Worm (Caenorhabditis elegans): ENCODE data around the gene C15F1.5.

The C15F1.5 gene

DNA sequence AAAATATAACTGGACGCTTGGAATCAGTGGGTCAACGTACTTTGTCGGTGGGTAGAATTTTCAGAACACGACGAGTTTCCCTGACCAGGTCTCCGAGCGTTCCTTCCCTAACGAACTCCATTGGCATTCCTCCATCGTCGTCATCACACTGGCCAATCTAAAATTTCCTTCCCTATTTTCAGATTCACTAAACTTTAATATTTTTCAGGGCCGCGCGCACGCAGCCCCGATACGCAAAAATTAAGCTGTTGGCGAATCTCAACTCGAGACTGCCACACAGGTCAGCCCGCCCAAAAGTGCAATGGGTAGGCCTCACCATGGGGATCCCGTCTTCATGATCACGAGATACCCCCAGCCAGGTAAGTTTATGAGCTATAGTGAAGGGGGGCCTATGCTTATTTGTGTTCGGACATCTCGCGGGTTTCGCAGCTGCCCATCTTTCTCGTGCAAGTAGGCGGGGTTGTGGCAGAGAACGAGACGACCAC is 2.2 kb downstream of the C15F1.5 start (continued):
- TF ChIP-seq unc-39 (tag; optimal IDR thresholded peaks at IDR 0.05), result no peak
- TF ChIP-seq elt-3 (tag; optimal IDR thresholded peaks at IDR 0.05), result no peak
- peak; percentile 61 for TF ChIP-seq egl-27 (tag; optimal IDR thresholded peaks at IDR 0.05)
- peak; percentile 62 for TF ChIP-seq gmeb-1 (tag; optimal IDR thresholded peaks at IDR 0.05)
- no peak for TF ChIP-seq dmd-4 (tag; optimal IDR thresholded peaks at IDR 0.05)
- peak; percentile 86 for TF ChIP-seq sma-9 (GFP tag; optimal IDR thresholded peaks at IDR 0.05)
- no peak for TF ChIP-seq sma-9 (tag; optimal IDR thresholded peaks at IDR 0.05)
- no peak for TF ChIP-seq peb-1 (tag; optimal IDR thresholded peaks at IDR 0.05)
- no peak for TF ChIP-seq elt-1 (tag; optimal IDR thresholded peaks at IDR 0.05)
- peak; percentile 77 for TF ChIP-seq nhr-21 (tag; optimal IDR thresholded peaks at IDR 0.05)
- peak; percentile 34 for TF ChIP-seq R02D3.7 (tag; optimal IDR thresholded peaks at IDR 0.05)
- no peak for TF ChIP-seq ztf-1 (GFP tag; conservative IDR thresholded peaks at IDR 0.05)
- no peak for TF ChIP-seq ztf-11 (tag; optimal IDR thresholded peaks at IDR 0.05)
- TF ChIP-seq skn-1 (tag; optimal IDR thresholded peaks at IDR 0.05), result no peak
- TF ChIP-seq lin-11 (tag; optimal IDR thresholded peaks at IDR 0.05), result no peak

DNA sequence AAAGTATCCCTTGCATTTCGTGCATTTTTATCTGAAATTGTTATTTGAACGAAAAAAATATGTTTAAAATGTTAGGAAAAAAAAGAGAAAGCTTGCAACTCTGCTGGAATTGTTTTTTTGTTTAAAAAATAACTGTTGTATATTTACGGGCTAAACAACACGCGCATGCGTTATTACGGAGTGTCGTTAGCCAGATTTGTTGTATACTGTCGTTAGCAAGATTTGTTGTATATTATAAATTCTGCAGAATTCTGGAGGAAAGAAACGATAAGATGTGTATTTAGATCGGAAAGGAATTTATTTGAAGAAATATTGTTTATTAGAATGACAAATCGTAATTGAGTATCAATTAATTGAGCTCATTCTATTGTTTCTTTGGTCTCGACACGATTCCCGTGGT is 2.8 kb downstream of the C15F1.5 start, which contains the start of gene eif-2Bgamma:
Gene eif-2Bgamma (minus strand): TSS at position 31 of the 400 bp plus-strand sequence.
- peak; percentile 80 for TF ChIP-seq snpc-4 (tag; optimal IDR thresholded peaks at IDR 0.05)
- no peak for TF ChIP-seq dmd-4 (tag; optimal IDR thresholded peaks at IDR 0.05)
- peak; percentile 65 for TF ChIP-seq C34F6.9 (tag; optimal IDR thresholded peaks at IDR 0.05)
- TF ChIP-seq lsy-2 (tag; optimal IDR thresholded peaks at IDR 0.05), result peak in 1 of 2 experiments; percentile 71
- no peak for TF ChIP-seq mab-5 (tag; optimal IDR thresholded peaks at IDR 0.05)
- no peak for TF ChIP-seq skn-1 (tag; optimal IDR thresholded peaks at IDR 0.05)
- TF ChIP-seq lin-11 (tag; optimal IDR thresholded peaks at IDR 0.05), result no peak
- TF ChIP-seq nhr-11 (tag; optimal IDR thresholded peaks at IDR 0.05), result no peak
- no peak for TF ChIP-seq lin-13 (GFP tag; optimal IDR thresholded peaks at IDR 0.05)
- no peak for TF ChIP-seq nhr-12 (tag; optimal IDR thresholded peaks at IDR 0.05)
- TF ChIP-seq gmeb-1 (tag; optimal IDR thresholded peaks at IDR 0.05), result peak; percentile 28
- peak; percentile 46 for TF ChIP-seq nhr-129 (tag; optimal IDR thresholded peaks at IDR 0.05)
- TF ChIP-seq nhr-21 (tag; optimal IDR thresholded peaks at IDR 0.05), result no peak
- no peak for TF ChIP-seq ZK546.5 (tag; optimal IDR thresholded peaks at IDR 0.05)
- TF ChIP-seq unc-55 (GFP tag; optimal IDR thresholded peaks at IDR 0.05), result peak; percentile 71
- TF ChIP-seq R02D3.7 (tag; optimal IDR thresholded peaks at IDR 0.05), result peak; percentile 64

DNA sequence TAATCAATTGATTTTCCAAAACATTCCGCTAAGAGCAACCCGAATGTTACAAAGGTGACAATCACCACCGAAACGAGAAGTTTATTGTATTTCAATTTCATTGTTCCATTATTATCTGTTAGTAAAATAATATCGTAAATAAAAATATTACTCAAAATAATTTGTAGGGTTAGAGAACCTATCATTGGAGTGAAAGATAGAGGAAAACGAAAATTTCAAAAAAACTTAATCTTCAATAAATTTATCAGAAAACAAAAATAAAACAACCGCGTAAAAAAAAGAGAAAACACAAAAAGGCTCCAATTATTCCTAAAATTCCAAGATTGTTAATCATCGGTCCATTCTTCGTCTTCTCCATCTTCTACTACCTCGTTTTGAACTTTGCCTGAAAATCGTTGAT is 4.8 kb downstream of the C15F1.5 start, which contains the start of gene tra-2:
Gene tra-2 (minus strand): TSS at position 101 of the 400 bp plus-strand sequence.
- TF ChIP-seq elt-3 (tag; optimal IDR thresholded peaks at IDR 0.05), result no peak
- TF ChIP-seq unc-39 (tag; optimal IDR thresholded peaks at IDR 0.05), result no peak
- TF ChIP-seq nhr-21 (tag; optimal IDR thresholded peaks at IDR 0.05), result no peak
- TF ChIP-seq blmp-1 (tag; optimal IDR thresholded peaks at IDR 0.05; ENCODE audit: insufficient read depth), result no peak
- TF ChIP-seq ztf-4 (tag; optimal IDR thresholded peaks at IDR 0.05), result no peak
- TF ChIP-seq aly-2 (tag; optimal IDR thresholded peaks at IDR 0.05), result no peak
- TF ChIP-seq ceh-82 (tag; optimal IDR thresholded peaks at IDR 0.05), result no peak
- no peak for TF ChIP-seq Y55F3AM.14 (GFP tag; optimal IDR thresholded peaks at IDR 0.05)
- no peak for TF ChIP-seq nhr-10 (tag; optimal IDR thresholded peaks at IDR 0.05)
- no peak for TF ChIP-seq elt-1 (tag; optimal IDR thresholded peaks at IDR 0.05)
- TF ChIP-seq nhr-23 (tag; optimal IDR thresholded peaks at IDR 0.05), result no peak
- TF ChIP-seq ztf-11 (tag; optimal IDR thresholded peaks at IDR 0.05), result no peak
- no peak for TF ChIP-seq nhr-25 (tag; optimal IDR thresholded peaks at IDR 0.05)
- TF ChIP-seq unc-55 (GFP tag; optimal IDR thresholded peaks at IDR 0.05), result no peak
- no peak for TF ChIP-seq nhr-77 (tag; optimal IDR thresholded peaks at IDR 0.05)
- TF ChIP-seq mbf-1 (tag; optimal IDR thresholded peaks at IDR 0.05), result no peak
- no peak for TF ChIP-seq lin-11 (tag; optimal IDR thresholded peaks at IDR 0.05)

DNA sequence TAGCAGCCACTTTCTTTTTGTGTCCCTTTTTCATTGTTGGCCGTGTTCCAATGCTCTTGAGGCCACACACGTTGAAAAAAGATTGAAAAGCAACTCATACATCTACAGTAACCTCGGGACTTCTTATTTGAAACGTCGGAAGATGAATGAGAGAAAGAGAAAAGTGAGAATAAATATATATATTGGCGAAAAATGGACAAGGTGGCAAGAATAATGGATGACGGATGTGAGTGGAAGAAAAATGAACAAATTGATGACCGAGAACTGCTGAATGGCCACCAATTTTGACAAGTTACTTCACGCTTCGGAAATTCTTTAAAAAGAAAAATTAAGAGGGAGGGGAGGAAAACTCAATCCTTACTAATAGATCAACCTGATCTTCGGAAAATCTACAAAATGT is 12.3 kb downstream of the C15F1.5 start:
- TF ChIP-seq nhr-23 (tag; optimal IDR thresholded peaks at IDR 0.05) (no peak), nhr-10 (tag; optimal IDR thresholded peaks at IDR 0.05) (no peak), dmd-4 (tag; optimal IDR thresholded peaks at IDR 0.05) (no peak), ceh-82 (tag; optimal IDR thresholded peaks at IDR 0.05) (no peak), ama-1 (optimal IDR thresholded peaks at IDR 0.05) (no peak), fos-1 (tag; optimal IDR thresholded peaks at IDR 0.05) (no peak), gmeb-1 (tag; optimal IDR thresholded peaks at IDR 0.05) (no peak), ztf-4 (tag; optimal IDR thresholded peaks at IDR 0.05) (no peak), alr-1 (tag; optimal IDR thresholded peaks at IDR 0.05) (no peak), Y55F3AM.14 (GFP tag; optimal IDR thresholded peaks at IDR 0.05) (no peak), unc-55 (GFP tag; optimal IDR thresholded peaks at IDR 0.05) (no peak), nhr-12 (tag; optimal IDR thresholded peaks at IDR 0.05) (no peak), nhr-11 (tag; optimal IDR thresholded peaks at IDR 0.05) (no peak), lsy-2 (tag; optimal IDR thresholded peaks at IDR 0.05) (no peak), aly-2 (tag; optimal IDR thresholded peaks at IDR 0.05) (no peak), sma-3 (GFP tag; optimal IDR thresholded peaks at IDR 0.05) (no peak), peb-1 (tag; optimal IDR thresholded peaks at IDR 0.05) (no peak), mbf-1 (tag; optimal IDR thresholded peaks at IDR 0.05) (no peak), lin-11 (tag; optimal IDR thresholded peaks at IDR 0.05) (no peak), ceh-16 (tag; optimal IDR thresholded peaks at IDR 0.05) (no peak)
